Fruit fly (Drosophila melanogaster) Kc167 (cell line): ENCODE results near the gene sff.

Experiments
- Myc ChIP-seq: fragments of >200 bp; optimal IDR thresholded peaks from 2 replicates; lab custom pipeline; 2017; ENCODE audit warnings: missing external identifiers
- h ChIP-seq: fragments of >200 bp; optimal IDR thresholded peaks from 3 replicates; lab custom pipeline; 2018; ENCODE audit warnings: missing external identifiers
- insv ChIP-seq: fragments of >200 bp; optimal IDR thresholded peaks from 3 replicates; lab custom pipeline; 2018; ENCODE audit warnings: missing external identifiers
- psq ChIP-seq: fragments of >200 bp; optimal IDR thresholded peaks from 2 replicates; lab custom pipeline; 2017; ENCODE audit warnings: missing external identifiers
- ttk ChIP-seq: sonication (Bioruptor generic); optimal IDR thresholded peaks from 2 replicates; lab custom pipeline; 2017; ENCODE audit warnings: missing external identifiers

- TF ChIP-seq h (lab: Kevin White, UChicago) (no peak), Myc (lab: Kevin White, UChicago) (no peak), psq (no peak), ttk (lab: Kevin White, UChicago) (no peak), insv (lab: Kevin White, UChicago) (no peak)
Observed at dm6 chr3L:15856035-15856434, 68.6 kb downstream of the sff start.
